Fruit fly (Drosophila melanogaster) S2 (cell line): ENCODE measurements around the gene B9d1.

ENCODE experiments used
- CG8478 ChIP-seq: fragments of >200 bp; optimal IDR thresholded peaks from 2 replicates; lab custom pipeline; 2018
- CTCF ChIP-seq, 2 experiments: fragments of >200 bp; optimal IDR thresholded peaks; 2 replicates each; lab custom pipeline; 2018

- TF ChIP-seq CG8478 (no peak), CTCF (optimal IDR thresholded peaks at IDR 0.05; lab: Kevin White, UChicago) (no peak)
Measured at dm6 chr3R:15482858-15483257, 1.2 kb downstream of the B9d1 start, which contains the start of gene Rh6.
